Worm (Caenorhabditis elegans) whole organism, mixed stage, embryonic: ENCODE results near the gene nhr-254.

ENCODE experiments used
- M03D4.4 ChIP-seq: sonication (generic microtip); optimal IDR thresholded peaks from 2 replicates; lab custom pipeline; 2017; ENCODE audit warnings: mild to moderate bottlenecking, missing genetic modification characterization, missing compliant biosample characterization
- blmp-1 ChIP-seq: fragments of 150-350 bp; optimal IDR thresholded peaks from 2 replicates; lab custom pipeline; 2014; ENCODE audit warnings: missing biosample characterization, missing genetic modification characterization
- ceh-39 ChIP-seq: fragments of 150-350 bp; optimal IDR thresholded peaks from 2 replicates; lab custom pipeline; 2014; ENCODE audit warnings: missing biosample characterization, missing genetic modification characterization
- ceh-83 ChIP-seq: fragments of 200-800 bp; sonication (Bioruptor generic); optimal IDR thresholded peaks from 2 replicates; lab custom pipeline; 2018; ENCODE audit warnings: mild to moderate bottlenecking, missing genetic modification characterization, missing compliant biosample characterization
- ces-1 ChIP-seq: fragments of 150-350 bp; optimal IDR thresholded peaks from 2 replicates; lab custom pipeline; 2014; ENCODE audit warnings: missing biosample characterization, missing genetic modification reagents, missing genetic modification characterization
- drap-1 ChIP-seq: fragments of 200-800 bp; sonication (Bioruptor generic); optimal IDR thresholded peaks from 3 replicates; lab custom pipeline; 2018; ENCODE audit warnings: mild to moderate bottlenecking, missing genetic modification characterization, missing compliant biosample characterization
- elt-1 ChIP-seq: sonication (generic microtip); optimal IDR thresholded peaks from 2 replicates; lab custom pipeline; 2017; ENCODE audit warnings: missing genetic modification characterization, mild to moderate bottlenecking, missing compliant biosample characterization, antibody characterized with exemption, moderate library complexity, borderline replicate concordance; ENCODE audit not compliant: insufficient read depth
- elt-3 ChIP-seq: fragments of 150-350 bp; optimal IDR thresholded peaks from 2 replicates; lab custom pipeline; 2014; ENCODE audit warnings: missing biosample characterization, missing genetic modification characterization
- flh-1 ChIP-seq: fragments of 200-800 bp; sonication (Bioruptor generic); optimal IDR thresholded peaks from 2 replicates; lab custom pipeline; 2018; ENCODE audit warnings: mild to moderate bottlenecking, missing genetic modification characterization, moderate library complexity, missing compliant biosample characterization
- ham-2 ChIP-seq: fragments of 200-800 bp; sonication (Bioruptor generic); optimal IDR thresholded peaks from 2 replicates; lab custom pipeline; 2018; ENCODE audit warnings: mild to moderate bottlenecking, missing genetic modification characterization, missing compliant biosample characterization
- hlh-1 ChIP-seq: fragments of 150-350 bp; optimal IDR thresholded peaks from 2 replicates; lab custom pipeline; 2014; ENCODE audit warnings: missing biosample characterization, missing genetic modification reagents, missing genetic modification characterization
- lin-13 ChIP-seq: fragments of 150-350 bp; optimal IDR thresholded peaks from 2 replicates; lab custom pipeline; 2014; ENCODE audit warnings: missing biosample characterization, missing genetic modification characterization
- lin-32 ChIP-seq: fragments of 200-800 bp; sonication (Bioruptor generic); optimal IDR thresholded peaks from 2 replicates; lab custom pipeline; 2018; ENCODE audit warnings: mild to moderate bottlenecking, missing genetic modification characterization, missing compliant biosample characterization
- lsy-2 ChIP-seq: fragments of 150-350 bp; optimal IDR thresholded peaks from 2 replicates; lab custom pipeline; 2014; ENCODE audit warnings: missing biosample characterization, missing genetic modification characterization
- mab-5 ChIP-seq: fragments of 150-350 bp; optimal IDR thresholded peaks from 2 replicates; lab custom pipeline; 2014; ENCODE audit warnings: missing biosample characterization, missing genetic modification characterization
- mep-1 ChIP-seq: fragments of 150-350 bp; optimal IDR thresholded peaks from 2 replicates; lab custom pipeline; 2017; ENCODE audit warnings: missing biosample characterization, missing genetic modification reagents, missing genetic modification characterization, inconsistent platforms
- mls-2 ChIP-seq: sonication (generic microtip); optimal IDR thresholded peaks from 2 replicates; lab custom pipeline; 2016; ENCODE audit warnings: mild to moderate bottlenecking, missing genetic modification characterization, moderate library complexity, missing compliant biosample characterization
- nhr-12 ChIP-seq: fragments of 150-350 bp; optimal IDR thresholded peaks from 2 replicates; lab custom pipeline; 2014; ENCODE audit warnings: missing biosample characterization, missing genetic modification characterization
- nhr-2 ChIP-seq: fragments of 150-350 bp; optimal IDR thresholded peaks from 2 replicates; lab custom pipeline; 2014; ENCODE audit warnings: missing biosample characterization, missing genetic modification characterization
- nhr-237 ChIP-seq: fragments of 150-350 bp; optimal IDR thresholded peaks from 2 replicates; lab custom pipeline; 2014; ENCODE audit warnings: missing biosample characterization, missing genetic modification characterization
- nhr-28 ChIP-seq: fragments of 150-350 bp; optimal IDR thresholded peaks from 2 replicates; lab custom pipeline; 2014; ENCODE audit warnings: missing biosample characterization, missing genetic modification characterization
- nhr-76 ChIP-seq: sonication (generic microtip); optimal IDR thresholded peaks from 2 replicates; lab custom pipeline; 2017; ENCODE audit warnings: missing biosample characterization, missing genetic modification characterization
- pha-4 ChIP-seq: fragments of 150-350 bp; optimal IDR thresholded peaks from 2 replicates; lab custom pipeline; 2018; ENCODE audit warnings: missing biosample characterization, missing genetic modification reagents, missing genetic modification characterization
- sem-2 ChIP-seq: fragments of 200-800 bp; sonication (Bioruptor generic); optimal IDR thresholded peaks from 2 replicates; lab custom pipeline; 2018; ENCODE audit warnings: mild to moderate bottlenecking, missing genetic modification characterization, missing compliant biosample characterization
- snpc-4 ChIP-seq: fragments of 150-350 bp; optimal IDR thresholded peaks from 2 replicates; lab custom pipeline; 2014; ENCODE audit warnings: missing biosample characterization, missing genetic modification characterization
- tbx-8 ChIP-seq: fragments of 200-800 bp; sonication (Bioruptor generic); optimal IDR thresholded peaks from 2 replicates; lab custom pipeline; 2018; ENCODE audit warnings: mild to moderate bottlenecking, missing genetic modification characterization, moderate library complexity, missing compliant biosample characterization
- unc-120 ChIP-seq: sonication (generic microtip); optimal IDR thresholded peaks from 2 replicates; lab custom pipeline; 2017; ENCODE audit warnings: missing genetic modification characterization, missing compliant biosample characterization; ENCODE audit not compliant: poor library complexity, severe bottlenecking
- unc-39 ChIP-seq: fragments of 150-350 bp; optimal IDR thresholded peaks from 2 replicates; lab custom pipeline; 2014; ENCODE audit warnings: missing biosample characterization, missing genetic modification characterization
- unc-62 ChIP-seq: fragments of 150-350 bp; optimal IDR thresholded peaks from 2 replicates; lab custom pipeline; 2014; ENCODE audit warnings: missing biosample characterization, missing genetic modification reagents, missing genetic modification characterization
- zip-8 ChIP-seq: fragments of 150-350 bp; optimal IDR thresholded peaks from 2 replicates; lab custom pipeline; 2014; ENCODE audit warnings: missing biosample characterization, missing genetic modification characterization
- ztf-11 ChIP-seq: fragments of 150-350 bp; optimal IDR thresholded peaks from 2 replicates; lab custom pipeline; 2014; ENCODE audit warnings: missing biosample characterization, missing genetic modification characterization

nhr-254 gene

ce11 chrV:428844-429243, 36.4 kb downstream of the nhr-254 start, which contains the start of gene B0554.4:
Gene B0554.4, plus strand, starts transcription at chrV:429144.
- TF ChIP-seq nhr-76 (tag; lab: Kevin White, UChicago) (no peak), zip-8 (tag; lab: Kevin White, UChicago) (no peak), pha-4 (tag; lab: Kevin White, UChicago) (no peak), sem-2 (no peak), mab-5 (tag; lab: Kevin White, UChicago) (no peak), nhr-12 (tag; lab: Kevin White, UChicago) (no peak), elt-3 (tag; lab: Kevin White, UChicago) (no peak), unc-120 (tag; lab: Kevin White, UChicago) (no peak), M03D4.4 (no peak), tbx-8 (GFP tag; lab: Kevin White, UChicago) (no peak), mls-2 (tag; lab: Kevin White, UChicago) (no peak), ceh-83 (GFP tag; lab: Kevin White, UChicago) (no peak), elt-1 (no peak), mep-1 (tag; lab: Kevin White, UChicago) (no peak), ces-1 (no peak), ham-2 (GFP tag; lab: Kevin White, UChicago) (no peak)

- TF ChIP-seq nhr-237 (tag; lab: Kevin White, UChicago) (no peak), zip-8 (tag; lab: Kevin White, UChicago) (no peak), lin-13 (no peak), nhr-2 (tag; lab: Kevin White, UChicago) (no peak), mls-2 (tag; lab: Kevin White, UChicago) (no peak), flh-1 (GFP tag; lab: Kevin White, UChicago) (no peak), snpc-4 (no peak), lsy-2 (no peak), nhr-28 (tag; lab: Kevin White, UChicago) (no peak), M03D4.4 (no peak), nhr-76 (tag; lab: Kevin White, UChicago) (no peak), lin-32 (no peak), ztf-11 (tag; lab: Kevin White, UChicago) (no peak), blmp-1 (no peak), ceh-39 (tag; lab: Kevin White, UChicago) (no peak), unc-39 (no peak)
- TF ChIP-seq, all 35 proteins: peak for 0
Measured at ce11 chrV:432991-433390, 40.6 kb downstream of the nhr-254 start.

- no peak for TF ChIP-seq ham-2 (GFP tag; lab: Kevin White, UChicago)
- TF ChIP-seq blmp-1: no peak
- no peak for TF ChIP-seq snpc-4
- TF ChIP-seq unc-120 (tag; lab: Kevin White, UChicago): no peak
- no peak for TF ChIP-seq ceh-39 (tag; lab: Kevin White, UChicago)
- no peak for TF ChIP-seq nhr-2 (tag; lab: Kevin White, UChicago)
- TF ChIP-seq M03D4.4: no peak
- no peak for TF ChIP-seq unc-39
- TF ChIP-seq sem-2: no peak
- TF ChIP-seq mep-1 (tag; lab: Kevin White, UChicago): no peak
- no peak for TF ChIP-seq tbx-8 (GFP tag; lab: Kevin White, UChicago)
Measured at ce11 chrV:433898-434297, 41.5 kb downstream of the nhr-254 start, which contains the start of gene B0554.2. Gene B0554.2, plus strand, starts transcription at chrV:434198.

- TF ChIP-seq unc-39 (no peak), hlh-1 (no peak), lin-13 (no peak), lin-32 (no peak), unc-62 (GFP tag; lab: Kevin White, UChicago) (no peak), sem-2 (no peak)
Measured at ce11 chrV:438094-438493, 45.7 kb downstream of the nhr-254 start, which contains the start of gene B0554.1. Gene B0554.1, plus strand, starts transcription at chrV:438394.

ce11 chrV:439183-439749, 46.8 kb downstream of the nhr-254 start:
- TF ChIP-seq drap-1 (GFP tag; lab: Kevin White, UChicago): no peak
- no peak for TF ChIP-seq nhr-28 (tag; lab: Kevin White, UChicago)
- TF ChIP-seq pha-4 (tag; lab: Kevin White, UChicago): no peak
- TF ChIP-seq ztf-11 (tag; lab: Kevin White, UChicago): no peak
- TF ChIP-seq lsy-2: no peak
- TF ChIP-seq M03D4.4: no peak
